Worm (Caenorhabditis elegans) whole organism, young adult: ENCODE data around the gene ugt-5.
A peak's percentile ranks its signal among the peaks of the same experiment; 100 is the strongest.

Experiments used
- F10E7.11 ChIP-seq: sonication (generic microtip); optimal IDR thresholded peaks from 2 replicates; lab custom pipeline; 2017; ENCODE audit warnings: mild to moderate bottlenecking, missing genetic modification characterization, moderate library complexity, missing compliant biosample characterization
- F52B5.7 ChIP-seq: sonication (generic microtip); optimal IDR thresholded peaks from 2 replicates; lab custom pipeline; 2016; ENCODE audit warnings: mild to moderate bottlenecking, missing genetic modification characterization, missing compliant biosample characterization
- F57A8.1 ChIP-seq: fragments of 200-800 bp; sonication (Bioruptor generic); optimal IDR thresholded peaks from 2 replicates; lab custom pipeline; 2018; ENCODE audit warnings: mild to moderate bottlenecking, missing genetic modification characterization, moderate library complexity, missing compliant biosample characterization
- Y53F4B.3 ChIP-seq: fragments of 200-800 bp; sonication (Bioruptor generic); IDR thresholded peaks from 2 replicates; pipeline ENCODE4 v1.3.6; 2022; ENCODE audit warnings: missing genetic modification reagents, missing genetic modification characterization, missing compliant biosample characterization
- Y53G8AR.9 ChIP-seq: fragments of 200-800 bp; sonication (Bioruptor generic); conservative IDR thresholded peaks from 2 replicates; pipeline ENCODE4 v1.3.6; 2022; ENCODE audit warnings: missing genetic modification reagents, missing genetic modification characterization, missing compliant biosample characterization
- Y56A3A.18 ChIP-seq: fragments of 200-800 bp; sonication (Bioruptor generic); IDR thresholded peaks from 2 replicates; pipeline ENCODE4 v1.3.6; 2022; ENCODE audit warnings: missing genetic modification reagents, missing genetic modification characterization, missing compliant biosample characterization
- Y67H2A.10 ChIP-seq: fragments of 200-800 bp; sonication (Bioruptor generic); conservative IDR thresholded peaks from 2 replicates; pipeline ENCODE4 v1.3.6; 2022; ENCODE audit warnings: missing genetic modification reagents, missing genetic modification characterization, missing compliant biosample characterization
- Y95B8A.8 ChIP-seq: fragments of 200-800 bp; sonication (Bioruptor generic); IDR thresholded peaks from 2 replicates; pipeline ENCODE4 v1.3.6; 2022; ENCODE audit warnings: missing genetic modification reagents, missing genetic modification characterization, missing compliant biosample characterization
- ama-1 ChIP-seq, 3 experiments: fragments of 150-350 bp in 1 of 3; sonication (generic microtip) in 2 of 3; optimal IDR thresholded peaks; 2 replicates each; lab custom pipeline; 2014 to 2018; ENCODE audit warnings: missing biosample characterization in 2 of 3, missing genetic modification characterization in 2 of 3, missing genetic modification reagents in 2 of 3
- attf-3 ChIP-seq: fragments of 200-800 bp; sonication (Bioruptor generic); conservative IDR thresholded peaks from 2 replicates; pipeline ENCODE4 v1.3.6; 2022; ENCODE audit warnings: missing genetic modification reagents, missing genetic modification characterization, missing compliant biosample characterization
- attf-5 ChIP-seq: fragments of 200-800 bp; sonication (Bioruptor generic); optimal IDR thresholded peaks from 2 replicates; lab custom pipeline; 2018; ENCODE audit warnings: mild to moderate bottlenecking, missing genetic modification characterization, missing compliant biosample characterization
- attf-6 ChIP-seq: fragments of 200-800 bp; sonication (Bioruptor generic); IDR thresholded peaks from 2 replicates; pipeline ENCODE4 v1.3.6; 2022; ENCODE audit warnings: missing genetic modification reagents, missing genetic modification characterization, missing compliant biosample characterization
- bed-1 ChIP-seq: fragments of 200-800 bp; sonication (Bioruptor generic); IDR thresholded peaks from 2 replicates; pipeline ENCODE4 v1.3.6; 2022; ENCODE audit warnings: missing genetic modification reagents, missing genetic modification characterization, missing compliant biosample characterization
- bed-2 ChIP-seq: fragments of 200-800 bp; sonication (Bioruptor generic); IDR thresholded peaks from 2 replicates; pipeline ENCODE4 v1.3.6; 2022; ENCODE audit warnings: missing genetic modification reagents, missing genetic modification characterization, missing compliant biosample characterization
- ceh-40 ChIP-seq: fragments of 200-800 bp; sonication (Bioruptor generic); IDR thresholded peaks from 2 replicates; pipeline ENCODE4 v1.3.6; 2022; ENCODE audit warnings: missing genetic modification characterization, missing compliant biosample characterization
- ceh-58 ChIP-seq: fragments of 200-800 bp; sonication (Bioruptor generic); IDR thresholded peaks from 2 replicates; pipeline ENCODE4 v1.3.6; 2022; ENCODE audit warnings: missing genetic modification characterization, missing compliant biosample characterization
- chd-7 ChIP-seq: sonication (generic microtip); optimal IDR thresholded peaks from 2 replicates; lab custom pipeline; 2016; ENCODE audit warnings: mild to moderate bottlenecking, missing genetic modification characterization, moderate library complexity, missing compliant biosample characterization
- die-1 ChIP-seq: sonication (generic microtip); optimal IDR thresholded peaks from 2 replicates; lab custom pipeline; 2016; ENCODE audit warnings: missing genotype, mild to moderate bottlenecking, missing genetic modification characterization, missing compliant biosample characterization
- dpff-1 ChIP-seq: sonication (generic microtip); optimal IDR thresholded peaks from 2 replicates; lab custom pipeline; 2017; ENCODE audit warnings: mild to moderate bottlenecking, missing genetic modification characterization, missing compliant biosample characterization
- egl-18 ChIP-seq: fragments of 200-800 bp; sonication (Bioruptor generic); IDR thresholded peaks from 2 replicates; pipeline ENCODE4 v1.3.6; 2022; ENCODE audit warnings: missing genetic modification reagents, missing genetic modification characterization, missing compliant biosample characterization
- egrh-3 ChIP-seq: fragments of 200-800 bp; sonication (Bioruptor generic); IDR thresholded peaks from 2 replicates; pipeline ENCODE4 v1.3.6; 2022; ENCODE audit warnings: missing genetic modification reagents, missing genetic modification characterization, missing compliant biosample characterization
- ekl-4 ChIP-seq: fragments of 200-800 bp; sonication (Bioruptor generic); IDR thresholded peaks from 2 replicates; pipeline ENCODE4 v1.3.6; 2022; ENCODE audit warnings: missing genetic modification reagents, missing genetic modification characterization, missing compliant biosample characterization
- ets-4 ChIP-seq: fragments of 200-800 bp; sonication (Bioruptor generic); optimal IDR thresholded peaks from 2 replicates; lab custom pipeline; 2018; ENCODE audit warnings: mild to moderate bottlenecking, missing genetic modification characterization, missing compliant biosample characterization
- him-1 ChIP-seq: sonication (generic microtip); optimal IDR thresholded peaks from 2 replicates; lab custom pipeline; 2016; ENCODE audit warnings: missing genotype, missing genetic modification reagents, missing genetic modification characterization, missing compliant biosample characterization
- hlh-12 ChIP-seq: sonication (generic microtip); optimal IDR thresholded peaks from 2 replicates; lab custom pipeline; 2016; ENCODE audit warnings: missing genetic modification characterization, missing compliant biosample characterization
- hlh-26 ChIP-seq: fragments of 200-800 bp; sonication (Bioruptor generic); conservative IDR thresholded peaks from 2 replicates; pipeline ENCODE4 v1.3.6; 2022; ENCODE audit warnings: missing genetic modification reagents, missing genetic modification characterization, missing compliant biosample characterization
- hrde-1 ChIP-seq: sonication (generic microtip); optimal IDR thresholded peaks from 2 replicates; lab custom pipeline; 2016; ENCODE audit warnings: missing genetic modification characterization, mild to moderate bottlenecking, missing compliant biosample characterization, moderate library complexity, missing genotype, missing genetic modification reagents, borderline replicate concordance
- let-607 ChIP-seq, 2 experiments: fragments of 200-800 bp in 1 of 2; sonication (Bioruptor generic) in 1 of 2; sonication (generic microtip) in 1 of 2; optimal IDR thresholded peaks; 2 replicates each; lab custom pipeline; 2016 to 2018; ENCODE audit warnings: mild to moderate bottlenecking in 2 of 2, missing compliant biosample characterization in 2 of 2, missing genetic modification characterization in 2 of 2, moderate library complexity in 2 of 2, missing genotype in 1 of 2
- lin-26 ChIP-seq: fragments of 200-800 bp; sonication (Bioruptor generic); IDR thresholded peaks from 2 replicates; pipeline ENCODE4 v1.3.6; 2022; ENCODE audit warnings: missing genetic modification reagents, missing genetic modification characterization, missing compliant biosample characterization
- lin-54 ChIP-seq: fragments of 200-800 bp; sonication (Bioruptor generic); optimal IDR thresholded peaks from 2 replicates; lab custom pipeline; 2018; ENCODE audit warnings: mild to moderate bottlenecking, missing genetic modification characterization, missing compliant biosample characterization
- lir-1 ChIP-seq: fragments of 200-800 bp; sonication (Bioruptor generic); conservative IDR thresholded peaks from 2 replicates; pipeline ENCODE4 v1.3.6; 2022; ENCODE audit warnings: missing genetic modification reagents, missing genetic modification characterization, missing compliant biosample characterization
- lsl-1 ChIP-seq: fragments of 200-800 bp; sonication (Bioruptor generic); optimal IDR thresholded peaks from 2 replicates; lab custom pipeline; 2018; ENCODE audit warnings: mild to moderate bottlenecking, missing genetic modification characterization, moderate library complexity, missing compliant biosample characterization
- madf-3 ChIP-seq: fragments of 200-800 bp; sonication (Bioruptor generic); IDR thresholded peaks from 2 replicates; pipeline ENCODE4 v1.3.6; 2022; ENCODE audit warnings: missing genetic modification reagents, missing genetic modification characterization, missing compliant biosample characterization
- madf-6 ChIP-seq: fragments of 200-800 bp; sonication (Bioruptor generic); IDR thresholded peaks from 2 replicates; pipeline ENCODE4 v1.3.6; 2022; ENCODE audit warnings: missing genetic modification reagents, missing genetic modification characterization, missing compliant biosample characterization
- madf-8 ChIP-seq: fragments of 200-800 bp; sonication (Bioruptor generic); conservative IDR thresholded peaks from 2 replicates; pipeline ENCODE4 v1.3.6; 2022; ENCODE audit warnings: missing genetic modification reagents, missing genetic modification characterization, missing compliant biosample characterization
- mel-28 ChIP-seq: sonication (generic microtip); optimal IDR thresholded peaks from 2 replicates; lab custom pipeline; 2016; ENCODE audit warnings: borderline replicate concordance, mild to moderate bottlenecking, missing genetic modification characterization, missing compliant biosample characterization
- nfya-2 ChIP-seq: fragments of 200-800 bp; sonication (Bioruptor generic); IDR thresholded peaks from 2 replicates; pipeline ENCODE4 v1.3.6; 2022; ENCODE audit warnings: missing genetic modification reagents, missing genetic modification characterization, missing compliant biosample characterization
- nfyb-1 ChIP-seq: fragments of 200-800 bp; sonication (Bioruptor generic); IDR thresholded peaks from 2 replicates; pipeline ENCODE4 v1.3.6; 2022; ENCODE audit warnings: missing genetic modification reagents, missing genetic modification characterization, missing compliant biosample characterization
- rcor-1 ChIP-seq: fragments of 200-800 bp; sonication (Bioruptor generic); IDR thresholded peaks from 2 replicates; pipeline ENCODE4 v1.3.6; 2022; ENCODE audit warnings: missing genetic modification reagents, missing genetic modification characterization, missing compliant biosample characterization
- rec-8 ChIP-seq, 2 experiments: sonication (generic microtip); optimal IDR thresholded peaks; 2 replicates each; lab custom pipeline; 2016; ENCODE audit warnings: mild to moderate bottlenecking in 2 of 2, missing genetic modification characterization in 2 of 2, missing genetic modification reagents in 2 of 2, missing genotype in 2 of 2, missing biosample characterization in 1 of 2, missing compliant biosample characterization in 1 of 2, moderate library complexity in 1 of 2
- snpc-1.1 ChIP-seq: sonication (generic microtip); optimal IDR thresholded peaks from 2 replicates; lab custom pipeline; 2017; ENCODE audit warnings: missing genetic modification characterization, mild to moderate bottlenecking, missing compliant biosample characterization, antibody characterized with exemption, moderate library complexity, missing genotype, missing genetic modification reagents; ENCODE audit not compliant: insufficient read depth
- snpc-1.3 ChIP-seq: sonication (generic microtip); optimal IDR thresholded peaks from 2 replicates; lab custom pipeline; 2017; ENCODE audit warnings: missing genetic modification characterization, mild to moderate bottlenecking, missing compliant biosample characterization, antibody characterized with exemption, moderate library complexity, missing genotype, missing genetic modification reagents; ENCODE audit not compliant: insufficient read depth
- sptf-2 ChIP-seq: fragments of 200-800 bp; sonication (Bioruptor generic); optimal IDR thresholded peaks from 2 replicates; lab custom pipeline; 2018; ENCODE audit warnings: mild to moderate bottlenecking, missing genetic modification characterization, missing compliant biosample characterization
- tbx-9 ChIP-seq: sonication (generic microtip); optimal IDR thresholded peaks from 2 replicates; lab custom pipeline; 2016; ENCODE audit warnings: borderline replicate concordance, missing genetic modification characterization, inconsistent platforms, missing compliant biosample characterization
- ztf-25 ChIP-seq: fragments of 200-800 bp; sonication (Bioruptor generic); IDR thresholded peaks from 2 replicates; pipeline ENCODE4 v1.3.6; 2022; ENCODE audit warnings: missing genetic modification reagents, missing genetic modification characterization, missing compliant biosample characterization
- ztf-28 ChIP-seq: fragments of 200-800 bp; sonication (Bioruptor generic); IDR thresholded peaks from 2 replicates; pipeline ENCODE4 v1.3.6; 2022; ENCODE audit warnings: missing genetic modification reagents, missing genetic modification characterization, missing compliant biosample characterization
- ztf-3 ChIP-seq: fragments of 200-800 bp; sonication (Bioruptor generic); optimal IDR thresholded peaks from 2 replicates; lab custom pipeline; 2018; ENCODE audit warnings: mild to moderate bottlenecking, missing genetic modification characterization, missing compliant biosample characterization

ugt-5 gene

ce11 chrV:12780248-12780647 lies 12.5 kb downstream of the ugt-5 start (continued):
- TF ChIP-seq rcor-1 (GFP tag; lab: Robert Waterston, UW) (peak; percentile 49), lin-26 (GFP tag; lab: Robert Waterston, UW) (peak; percentile 97), bed-2 (GFP tag; lab: Robert Waterston, UW) (no peak), madf-8 (GFP tag; lab: Robert Waterston, UW) (no peak), Y56A3A.18 (peak; percentile 79), hlh-12 (tag; lab: Kevin White, UChicago) (peak; percentile 4), ztf-25 (peak; percentile 85), madf-6 (no peak), ztf-28 (no peak), sptf-2 (GFP tag; lab: Kevin White, UChicago) (peak; percentile 59), ceh-40 (peak; percentile 78; the same call in 1 of the 2 replicates), snpc-1.1 (peak; percentile 2), attf-6 (GFP tag; lab: Robert Waterston, UW) (no peak), ama-1 (optimal IDR thresholded peaks at IDR 0.05; lab: Kevin White, UChicago) (no peak), ama-1 (GFP tag; optimal IDR thresholded peaks at IDR 0.05; lab: Kevin White, UChicago) (peak in 1 of 2 experiments; percentile 76), lir-1 (no peak), hrde-1 (tag; lab: Kevin White, UChicago) (no peak), Y53G8AR.9 (GFP tag; lab: Robert Waterston, UW) (no peak), Y67H2A.10 (no peak), Y95B8A.8 (GFP tag; lab: Robert Waterston, UW) (peak; percentile 33; the same call in 1 of the 2 replicates), dpff-1 (no peak), hlh-26 (GFP tag; lab: Robert Waterston, UW) (no peak), ceh-58 (GFP tag; lab: Robert Waterston, UW) (peak; percentile 83; the same call in 1 of the 2 replicates), F52B5.7 (peak; percentile 66), snpc-1.3 (tag; lab: Kevin White, UChicago) (peak; percentile 69), nfya-2 (GFP tag; lab: Robert Waterston, UW) (no peak), ztf-3 (GFP tag; lab: Kevin White, UChicago) (no peak), him-1 (tag; lab: Kevin White, UChicago) (peak; percentile 76), F57A8.1 (peak; percentile 68), egrh-3 (GFP tag; lab: Robert Waterston, UW) (0 out of 2 replicates have a peak, but pooled peaks have one; percentile 45), attf-3 (peak; percentile 65), madf-3 (GFP tag; lab: Robert Waterston, UW) (no peak), ekl-4 (GFP tag; lab: Robert Waterston, UW) (peak; percentile 68; the same call in 1 of the 2 replicates), ets-4 (GFP tag; lab: Kevin White, UChicago) (peak; percentile 74), F10E7.11 (tag; lab: Kevin White, UChicago) (no peak), tbx-9 (tag; lab: Kevin White, UChicago) (no peak), attf-5 (GFP tag; lab: Kevin White, UChicago) (peak; percentile 81), nfyb-1 (peak; percentile 75), lin-54 (GFP tag; lab: Kevin White, UChicago) (no peak), lsl-1 (GFP tag; lab: Kevin White, UChicago) (peak; percentile 37), mel-28 (tag; lab: Kevin White, UChicago) (peak; percentile 17), rec-8 (tag; optimal IDR thresholded peaks at IDR 0.05; lab: Kevin White, UChicago) (peak; percentile 75 to 84), let-607 (tag; optimal IDR thresholded peaks at IDR 0.05; lab: Kevin White, UChicago) (peak; percentile 8 to 22), chd-7 (tag; lab: Kevin White, UChicago) (peak; percentile 83), bed-1 (GFP tag; lab: Robert Waterston, UW) (no peak), Y53F4B.3 (GFP tag; lab: Robert Waterston, UW) (no peak), die-1 (tag; lab: Kevin White, UChicago) (peak; percentile 89), egl-18 (GFP tag; lab: Robert Waterston, UW) (no peak)
